Worm (Caenorhabditis elegans) whole organism, early embryonic: ENCODE data around the gene F32D8.11.

Source experiments
- B0310.2 ChIP-seq: sonication (generic microtip); optimal IDR thresholded peaks from 2 replicates; lab custom pipeline; 2016; ENCODE audit warnings: mild to moderate bottlenecking, missing genetic modification characterization, missing compliant biosample characterization
- aly-1 ChIP-seq: sonication (generic microtip); optimal IDR thresholded peaks from 2 replicates; lab custom pipeline; 2016; ENCODE audit warnings: missing genetic modification characterization, missing compliant biosample characterization
- ama-1 ChIP-seq: fragments of 150-350 bp; optimal IDR thresholded peaks from 2 replicates; lab custom pipeline; 2014
- ceh-13 ChIP-seq: fragments of 200-800 bp; sonication (Bioruptor generic); optimal IDR thresholded peaks from 2 replicates; lab custom pipeline; 2018; ENCODE audit warnings: mild to moderate bottlenecking, missing genetic modification characterization, missing compliant biosample characterization
- ceh-36 ChIP-seq: sonication (generic microtip); optimal IDR thresholded peaks from 2 replicates; lab custom pipeline; 2016; ENCODE audit warnings: missing genetic modification characterization, inconsistent platforms, missing compliant biosample characterization
- ets-7 ChIP-seq: sonication (generic microtip); optimal IDR thresholded peaks from 2 replicates; lab custom pipeline; 2016; ENCODE audit warnings: missing genotype, missing genetic modification characterization, missing compliant biosample characterization
- flt-1 ChIP-seq: fragments of 200-800 bp; sonication (Bioruptor generic); IDR thresholded peaks from 2 replicates; pipeline ENCODE4 v1.3.6; 2022; ENCODE audit warnings: missing genetic modification characterization, missing compliant biosample characterization
- hmbx-1 ChIP-seq: sonication (generic microtip); optimal IDR thresholded peaks from 2 replicates; lab custom pipeline; 2016; ENCODE audit warnings: mild to moderate bottlenecking, missing genetic modification characterization, missing compliant biosample characterization
- hmg-4 ChIP-seq: fragments of 200-800 bp; sonication (Bioruptor generic); optimal IDR thresholded peaks from 2 replicates; lab custom pipeline; 2018; ENCODE audit warnings: mild to moderate bottlenecking, missing genetic modification characterization, missing compliant biosample characterization
- hnd-1 ChIP-seq: sonication (generic microtip); optimal IDR thresholded peaks from 2 replicates; lab custom pipeline; 2016; ENCODE audit warnings: missing genetic modification characterization, missing compliant biosample characterization
- sea-1 ChIP-seq: fragments of 200-800 bp; sonication (Bioruptor generic); conservative IDR thresholded peaks from 2 replicates; pipeline ENCODE4 v1.3.6; 2022; ENCODE audit warnings: missing genetic modification characterization, missing compliant biosample characterization
- tbx-11 ChIP-seq: fragments of 200-800 bp; sonication (Bioruptor generic); IDR thresholded peaks from 2 replicates; pipeline ENCODE4 v1.3.6; 2022; ENCODE audit warnings: missing genetic modification characterization, missing compliant biosample characterization
- tbx-37 ChIP-seq: fragments of 200-800 bp; sonication (Bioruptor generic); conservative IDR thresholded peaks from 2 replicates; pipeline ENCODE4 v1.3.6; 2022; ENCODE audit warnings: missing genetic modification reagents, missing genetic modification characterization, missing compliant biosample characterization
- tra-4 ChIP-seq: sonication (generic microtip); optimal IDR thresholded peaks from 2 replicates; lab custom pipeline; 2017; ENCODE audit warnings: missing genetic modification characterization, missing compliant biosample characterization

ce11 chrV:10918373-10918772 lies 29.4 kb upstream of the F32D8.11 start, which contains the start of gene F58B4.2:
- TF ChIP-seq hmg-4 (GFP tag; lab: Kevin White, UChicago) (no peak), ceh-36 (no peak), ama-1 (lab: Kevin White, UChicago) (no peak), hnd-1 (tag; lab: Kevin White, UChicago) (no peak), tbx-37 (GFP tag; lab: Robert Waterston, UW) (no peak), ceh-13 (GFP tag; lab: Kevin White, UChicago) (no peak), tbx-11 (no peak), aly-1 (tag; lab: Kevin White, UChicago) (no peak), ets-7 (tag; lab: Kevin White, UChicago) (no peak), tra-4 (tag; lab: Kevin White, UChicago) (no peak), flt-1 (GFP tag; lab: Robert Waterston, UW) (no peak), hmbx-1 (tag; lab: Kevin White, UChicago) (no peak), B0310.2 (no peak), sea-1 (GFP tag; lab: Robert Waterston, UW) (no peak)
